Worm (Caenorhabditis elegans) whole organism, L3 larva: ENCODE data around the gene hrg-9.

Experiments
- aly-2 ChIP-seq: fragments of 150-350 bp; optimal IDR thresholded peaks from 2 replicates; lab custom pipeline; 2014; ENCODE audit warnings: missing biosample characterization, missing genetic modification characterization
- lin-15B ChIP-seq: fragments of 150-350 bp; optimal IDR thresholded peaks from 2 replicates; lab custom pipeline; 2014; ENCODE audit warnings: missing biosample characterization, missing genetic modification characterization
- nhr-12 ChIP-seq: fragments of 150-350 bp; optimal IDR thresholded peaks from 2 replicates; lab custom pipeline; 2014; ENCODE audit warnings: missing biosample characterization, missing genetic modification characterization
- nhr-25 ChIP-seq: sonication (generic microtip); optimal IDR thresholded peaks from 2 replicates; lab custom pipeline; 2017; ENCODE audit warnings: missing biosample characterization, missing genetic modification characterization
- tbx-2 ChIP-seq: sonication (generic microtip); optimal IDR thresholded peaks from 2 replicates; lab custom pipeline; 2016; ENCODE audit warnings: mild to moderate bottlenecking, missing genetic modification characterization, missing compliant biosample characterization

ce11 chrV:12921680-12922079 lies 41.5 kb downstream of the hrg-9 start:
- TF ChIP-seq tbx-2 (no peak), lin-15B (tag; lab: Kevin White, UChicago) (no peak), nhr-12 (tag; lab: Kevin White, UChicago) (no peak), nhr-25 (no peak), aly-2 (tag; lab: Kevin White, UChicago) (no peak)
